Fruit fly (Drosophila melanogaster): ENCODE measurements around the gene Recs1.

Recs1 gene

dm6 chr3R:14108158-14108921, 45.3 kb downstream of the Recs1 start, which contains the start of gene CG12402 (continued):
- TF ChIP-seq CG1233 (GFP tag; optimal IDR thresholded peaks at IDR 0.05) (peak; percentile 81), dan (GFP tag; IDR thresholded peaks at IDR 0.05) (no peak), insv (GFP tag; optimal IDR thresholded peaks at IDR 0.05) (peak in 1 of 2 experiments; percentile 40), Usf (GFP tag; optimal IDR thresholded peaks at IDR 0.05) (no peak), ap (GFP tag; IDR thresholded peaks at IDR 0.05) (peak; percentile 83), CG9437 (GFP tag; optimal IDR thresholded peaks at IDR 0.05) (peak; percentile 63), Lim3 (GFP tag; IDR thresholded peaks at IDR 0.05) (peak; percentile 34; the same call in 1 of the 2 replicates), CG16863 (GFP tag; optimal IDR thresholded peaks at IDR 0.05) (peak; percentile 71), CG33557 (GFP tag; optimal IDR thresholded peaks at IDR 0.05) (peak; percentile 45), bbx (GFP tag; IDR thresholded peaks at IDR 0.05; ENCODE audit: partially characterized antibody) (no peak), HLHmδ (GFP tag; optimal IDR thresholded peaks at IDR 0.05) (peak; percentile 74), fd102C (GFP tag; optimal IDR thresholded peaks at IDR 0.05) (no peak)

- TF ChIP-seq z (GFP tag; IDR thresholded peaks at IDR 0.05) (peak; percentile 93), dm (GFP tag; optimal IDR thresholded peaks at IDR 0.05) (no peak), pan (optimal IDR thresholded peaks at IDR 0.05) (no peak), pan (GFP tag; optimal IDR thresholded peaks at IDR 0.05 in 1 of 2, IDR thresholded peaks at IDR 0.05 in 1 of 2) (no peak)
These were observed 46.0 kb downstream of the Recs1 start for dm6 chr3R:14107597-14107996.

dm6 chr3R:14103022-14103421, 50.6 kb downstream of the Recs1 start, which contains the start of gene PK1-R:
Gene PK1-R (minus strand): TSS chr3R:14103122.
- TF ChIP-seq CG11695 (GFP tag; IDR thresholded peaks at IDR 0.05) (peak; percentile 61; the same call in 2 of the 3 replicates), grn (GFP tag; optimal IDR thresholded peaks at IDR 0.05) (peak; percentile 75), tup (GFP tag; optimal IDR thresholded peaks at IDR 0.05) (no peak)

Measured in whole organism, embryonic.